Worm (Caenorhabditis elegans): ENCODE data around the gene C07H6.2.

C07H6.2 gene

ce11 chrIII:7494850-7495314 is 25.9 kb upstream of the C07H6.2 start (continued):
- TF ChIP-seq ceh-82 (tag; optimal IDR thresholded peaks at IDR 0.05) (no peak), F49E8.2 (tag; optimal IDR thresholded peaks at IDR 0.05; ENCODE audit: borderline replicate concordance) (peak; percentile 72), lin-15B (tag; optimal IDR thresholded peaks at IDR 0.05) (no peak), T26A8.4 (GFP tag; IDR thresholded peaks at IDR 0.05) (peak; percentile 61; the same call in 1 of the 2 replicates), spr-3 (GFP tag; optimal IDR thresholded peaks at IDR 0.05) (peak; percentile 58), lin-29 (GFP tag; IDR thresholded peaks at IDR 0.05) (no peak), nhr-41 (GFP tag; IDR thresholded peaks at IDR 0.05) (no peak), ceh-20 (GFP tag; IDR thresholded peaks at IDR 0.05) (no peak), jun-1 (tag; optimal IDR thresholded peaks at IDR 0.05) (no peak), egl-43 (GFP tag; IDR thresholded peaks at IDR 0.05) (0 out of 2 replicates have a peak, but pooled peaks have one; percentile 41), Y105C5A.15 (GFP tag; IDR thresholded peaks at IDR 0.05) (peak; percentile 91), ceh-44 (GFP tag; IDR thresholded peaks at IDR 0.05) (no peak), pqm-1 (tag; optimal IDR thresholded peaks at IDR 0.05) (no peak), fkh-10 (GFP tag; optimal IDR thresholded peaks at IDR 0.05) (no peak), vab-7 (GFP tag; IDR thresholded peaks at IDR 0.05) (no peak), daf-12 (tag; optimal IDR thresholded peaks at IDR 0.05) (no peak), mxl-2 (GFP tag; conservative IDR thresholded peaks at IDR 0.05) (no peak; the same call in 1 of the 2 replicates), D1046.2 (GFP tag; IDR thresholded peaks at IDR 0.05) (no peak), rbr-2 (tag; optimal IDR thresholded peaks at IDR 0.05) (no peak), lir-3 (tag; optimal IDR thresholded peaks at IDR 0.05) (no peak), cey-2 (tag; optimal IDR thresholded peaks at IDR 0.05; ENCODE audit: borderline replicate concordance, insufficient read depth) (no peak), duxl-1 (tag; optimal IDR thresholded peaks at IDR 0.05; ENCODE audit: poor library complexity) (peak; percentile 30), F44E2.7 (GFP tag; IDR thresholded peaks at IDR 0.05) (no peak), T20F7.1 (GFP tag; optimal IDR thresholded peaks at IDR 0.05) (no peak), mdl-1 (tag; optimal IDR thresholded peaks at IDR 0.05) (no peak), nhr-11 (tag; optimal IDR thresholded peaks at IDR 0.05) (no peak), egl-27 (tag; optimal IDR thresholded peaks at IDR 0.05) (no peak), hmg-1.1 (GFP tag; IDR thresholded peaks at IDR 0.05) (no peak), dmd-8 (GFP tag; IDR thresholded peaks at IDR 0.05) (0 out of 2 replicates have a peak, but pooled peaks have one; percentile 46), lin-38 (GFP tag; IDR thresholded peaks at IDR 0.05) (peak; percentile 70), nhr-10 (tag; optimal IDR thresholded peaks at IDR 0.05) (no peak), tag-97 (GFP tag; IDR thresholded peaks at IDR 0.05) (no peak), mes-2 (tag; optimal IDR thresholded peaks at IDR 0.05; ENCODE audit: poor library complexity, severe bottlenecking) (peak; percentile 44), nhr-77 (tag; optimal IDR thresholded peaks at IDR 0.05) (no peak), dmd-6 (GFP tag; IDR thresholded peaks at IDR 0.05) (no peak), ztf-7 (tag; optimal IDR thresholded peaks at IDR 0.05) (no peak), sdz-12 (GFP tag; optimal IDR thresholded peaks at IDR 0.05) (no peak), mxl-3 (GFP tag; optimal IDR thresholded peaks at IDR 0.05) (no peak), set-16 (GFP tag; IDR thresholded peaks at IDR 0.05) (no peak), fos-1 (tag; optimal IDR thresholded peaks at IDR 0.05) (no peak), unc-130 (GFP tag; optimal IDR thresholded peaks at IDR 0.05) (peak; percentile 43), nhr-25 (tag; optimal IDR thresholded peaks at IDR 0.05; ENCODE audit: borderline replicate concordance, insufficient read depth) (peak; percentile 39), nhr-42 (GFP tag; IDR thresholded peaks at IDR 0.05) (0 out of 2 replicates have a peak, but pooled peaks have one; percentile 37), ceh-28 (tag; optimal IDR thresholded peaks at IDR 0.05) (no peak), ceh-62 (tag; optimal IDR thresholded peaks at IDR 0.05) (no peak), mep-1 (tag; optimal IDR thresholded peaks at IDR 0.05) (no peak), spr-1 (tag; optimal IDR thresholded peaks at IDR 0.05) (no peak), skn-1 (tag; optimal IDR thresholded peaks at IDR 0.05) (no peak), Y5F2A.4 (GFP tag; optimal IDR thresholded peaks at IDR 0.05) (peak; percentile 51), hif-1 (tag; optimal IDR thresholded peaks at IDR 0.05) (no peak), dmd-9 (GFP tag; IDR thresholded peaks at IDR 0.05) (no peak)
